Worm (Caenorhabditis elegans) whole organism, L2 larva: ENCODE results near the gene F40A3.2.

ENCODE experiments used
- C34F6.9 ChIP-seq: fragments of 150-350 bp; optimal IDR thresholded peaks from 2 replicates; lab custom pipeline; 2014; ENCODE audit warnings: missing biosample characterization, missing genetic modification characterization
- F13H6.1 ChIP-seq: sonication (generic microtip); optimal IDR thresholded peaks from 2 replicates; lab custom pipeline; 2016; ENCODE audit warnings: missing genetic modification characterization, missing compliant biosample characterization
- R02D3.7 ChIP-seq: fragments of 150-350 bp; optimal IDR thresholded peaks from 2 replicates; lab custom pipeline; 2014; ENCODE audit warnings: missing biosample characterization, missing genetic modification characterization
- Y55F3AM.14 ChIP-seq: fragments of 200-800 bp; sonication (Bioruptor generic); optimal IDR thresholded peaks from 2 replicates; lab custom pipeline; 2018; ENCODE audit warnings: mild to moderate bottlenecking, missing genetic modification characterization, missing compliant biosample characterization
- alr-1 ChIP-seq: fragments of 150-350 bp; optimal IDR thresholded peaks from 2 replicates; lab custom pipeline; 2014; ENCODE audit warnings: missing biosample characterization, missing genetic modification characterization
- aly-2 ChIP-seq: fragments of 150-350 bp; optimal IDR thresholded peaks from 2 replicates; lab custom pipeline; 2014; ENCODE audit warnings: missing biosample characterization, missing genetic modification characterization
- blmp-1 ChIP-seq: sonication (generic microtip); optimal IDR thresholded peaks from 2 replicates; lab custom pipeline; 2017; ENCODE audit warnings: missing genetic modification characterization, mild to moderate bottlenecking, missing compliant biosample characterization, antibody characterized with exemption, moderate library complexity; ENCODE audit not compliant: insufficient read depth
- ceh-16 ChIP-seq: fragments of 150-350 bp; optimal IDR thresholded peaks from 2 replicates; lab custom pipeline; 2014; ENCODE audit warnings: missing biosample characterization, missing genetic modification characterization
- ceh-82 ChIP-seq: fragments of 150-350 bp; optimal IDR thresholded peaks from 2 replicates; lab custom pipeline; 2014; ENCODE audit warnings: missing biosample characterization, missing genetic modification characterization
- dmd-4 ChIP-seq: sonication (generic microtip); optimal IDR thresholded peaks from 2 replicates; lab custom pipeline; 2017; ENCODE audit warnings: missing biosample characterization, missing genetic modification characterization
- elt-1 ChIP-seq: fragments of 150-350 bp; optimal IDR thresholded peaks from 2 replicates; lab custom pipeline; 2014; ENCODE audit warnings: missing biosample characterization, missing genetic modification characterization
- elt-3 ChIP-seq: sonication (generic microtip); optimal IDR thresholded peaks from 2 replicates; lab custom pipeline; 2017; ENCODE audit warnings: missing biosample characterization, missing genetic modification characterization
- fos-1 ChIP-seq: fragments of 150-350 bp; optimal IDR thresholded peaks from 2 replicates; lab custom pipeline; 2014; ENCODE audit warnings: missing biosample characterization, missing genetic modification characterization
- gmeb-1 ChIP-seq: fragments of 150-350 bp; optimal IDR thresholded peaks from 2 replicates; lab custom pipeline; 2014; ENCODE audit warnings: missing biosample characterization, missing genetic modification characterization
- lin-11 ChIP-seq: fragments of 150-350 bp; sonication (generic microtip); optimal IDR thresholded peaks from 2 replicates; lab custom pipeline; 2014; ENCODE audit warnings: missing biosample characterization, missing genetic modification characterization, inconsistent platforms, mixed read lengths
- lin-13 ChIP-seq: fragments of 150-350 bp; optimal IDR thresholded peaks from 2 replicates; lab custom pipeline; 2014; ENCODE audit warnings: missing biosample characterization, missing genetic modification reagents, missing genetic modification characterization
- lin-39 ChIP-seq: fragments of 150-350 bp; optimal IDR thresholded peaks from 2 replicates; lab custom pipeline; 2014; ENCODE audit warnings: missing biosample characterization, missing genetic modification reagents, missing genetic modification characterization
- lsy-2 ChIP-seq, 2 experiments: fragments of 150-350 bp in 1 of 2; sonication (generic microtip) in 1 of 2; optimal IDR thresholded peaks; 2 replicates each; lab custom pipeline; 2014 to 2017; ENCODE audit warnings: missing biosample characterization in 2 of 2, missing genetic modification characterization in 2 of 2
- mab-5 ChIP-seq: fragments of 150-350 bp; optimal IDR thresholded peaks from 2 replicates; lab custom pipeline; 2014; ENCODE audit warnings: missing biosample characterization, missing genetic modification characterization
- mbf-1 ChIP-seq: sonication (generic microtip); optimal IDR thresholded peaks from 2 replicates; lab custom pipeline; 2017; ENCODE audit warnings: missing biosample characterization, missing genetic modification characterization
- mdl-1 ChIP-seq, 2 experiments: fragments of 150-350 bp in 1 of 2; sonication (generic microtip) in 1 of 2; optimal IDR thresholded peaks; 2 replicates each; lab custom pipeline; 2017; ENCODE audit warnings: missing biosample characterization in 2 of 2, missing genetic modification characterization in 2 of 2
- nhr-10 ChIP-seq: sonication (generic microtip); optimal IDR thresholded peaks from 2 replicates; lab custom pipeline; 2017; ENCODE audit warnings: missing biosample characterization, missing genetic modification characterization
- nhr-12 ChIP-seq: fragments of 150-350 bp; optimal IDR thresholded peaks from 2 replicates; lab custom pipeline; 2014; ENCODE audit warnings: missing biosample characterization, missing genetic modification characterization
- nhr-129 ChIP-seq: fragments of 150-350 bp; optimal IDR thresholded peaks from 2 replicates; lab custom pipeline; 2014; ENCODE audit warnings: missing biosample characterization, missing genetic modification characterization
- nhr-21 ChIP-seq: fragments of 150-350 bp; optimal IDR thresholded peaks from 2 replicates; lab custom pipeline; 2014; ENCODE audit warnings: missing biosample characterization, missing genetic modification characterization
- nhr-23 ChIP-seq: fragments of 150-350 bp; optimal IDR thresholded peaks from 2 replicates; lab custom pipeline; 2014; ENCODE audit warnings: missing biosample characterization, missing genetic modification reagents, missing genetic modification characterization
- nhr-237 ChIP-seq: fragments of 150-350 bp; optimal IDR thresholded peaks from 2 replicates; lab custom pipeline; 2014; ENCODE audit warnings: missing biosample characterization, missing genetic modification characterization
- nhr-25 ChIP-seq: fragments of 150-350 bp; sonication (generic microtip); optimal IDR thresholded peaks from 3 replicates; lab custom pipeline; 2014; ENCODE audit warnings: missing biosample characterization, missing genetic modification characterization
- nhr-6 ChIP-seq: fragments of 150-350 bp; optimal IDR thresholded peaks from 2 replicates; lab custom pipeline; 2014; ENCODE audit warnings: missing biosample characterization, missing genetic modification characterization
- nhr-77 ChIP-seq: fragments of 150-350 bp; optimal IDR thresholded peaks from 2 replicates; lab custom pipeline; 2014; ENCODE audit warnings: missing biosample characterization, missing genetic modification characterization
- peb-1 ChIP-seq: fragments of 150-350 bp; optimal IDR thresholded peaks from 2 replicates; lab custom pipeline; 2014; ENCODE audit warnings: missing biosample characterization, missing genetic modification characterization
- sem-4 ChIP-seq: fragments of 150-350 bp; optimal IDR thresholded peaks from 2 replicates; lab custom pipeline; 2014; ENCODE audit warnings: missing biosample characterization, missing genetic modification reagents, missing genetic modification characterization
- skn-1 ChIP-seq: sonication (generic microtip); optimal IDR thresholded peaks from 2 replicates; lab custom pipeline; 2017; ENCODE audit warnings: missing biosample characterization, missing genetic modification characterization
- sma-9 ChIP-seq, 2 experiments: fragments of 150-350 bp in 1 of 2; sonication (generic microtip) in 1 of 2; optimal IDR thresholded peaks; 2 replicates each; lab custom pipeline; 2014 to 2016; ENCODE audit warnings: missing genetic modification characterization in 2 of 2, mild to moderate bottlenecking in 1 of 2, missing biosample characterization in 1 of 2, missing compliant biosample characterization in 1 of 2, missing genetic modification reagents in 1 of 2, moderate library complexity in 1 of 2
- snpc-4 ChIP-seq: fragments of 150-350 bp; optimal IDR thresholded peaks from 2 replicates; lab custom pipeline; 2014; ENCODE audit warnings: missing biosample characterization, missing genetic modification characterization
- unc-55 ChIP-seq: fragments of 150-350 bp; sonication (generic microtip); optimal IDR thresholded peaks from 3 replicates; lab custom pipeline; 2014; ENCODE audit warnings: missing biosample characterization, missing genetic modification reagents, missing genetic modification characterization
- unc-62 ChIP-seq: fragments of 150-350 bp; optimal IDR thresholded peaks from 2 replicates; lab custom pipeline; 2014; ENCODE audit warnings: missing biosample characterization, missing genetic modification reagents, missing genetic modification characterization
- zag-1 ChIP-seq: fragments of 150-350 bp; optimal IDR thresholded peaks from 2 replicates; lab custom pipeline; 2014; ENCODE audit warnings: missing biosample characterization, missing genetic modification characterization
- ztf-4 ChIP-seq: fragments of 150-350 bp; optimal IDR thresholded peaks from 2 replicates; lab custom pipeline; 2014; ENCODE audit warnings: missing biosample characterization, missing genetic modification characterization

The F40A3.2 gene

DNA sequence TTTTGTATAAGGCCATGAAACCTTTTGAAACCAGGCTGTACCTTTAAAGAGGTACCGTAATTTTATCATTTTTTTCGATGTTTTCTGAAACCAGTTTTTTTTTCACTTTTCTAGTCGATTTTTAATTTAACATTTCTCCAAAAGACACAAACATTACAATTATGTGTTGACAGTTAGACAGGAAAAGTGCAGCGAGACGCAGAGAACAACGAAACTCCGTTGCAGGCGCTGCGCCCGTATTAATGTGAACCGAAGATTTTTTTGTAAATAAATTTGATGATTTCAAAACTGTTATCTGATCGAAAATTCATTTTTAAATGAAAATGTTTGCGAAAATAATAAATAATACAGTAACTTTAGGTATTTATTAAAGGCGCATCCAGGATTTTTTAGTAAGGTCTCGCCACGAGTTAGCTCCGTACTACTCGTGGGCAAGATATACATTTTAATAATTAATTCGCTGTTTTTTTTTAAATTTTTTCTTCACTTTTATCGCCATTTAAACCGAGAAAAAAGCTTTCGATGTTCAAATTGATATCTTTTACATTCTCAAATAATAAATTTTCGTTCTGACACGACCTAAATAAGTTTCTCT lies 1.7 kb upstream of the F40A3.2 start, which contains the start of gene F40A3.3:
Gene F40A3.3 (plus strand): TSS at position 564 of the 595 bp plus-strand sequence.
- TF ChIP-seq unc-55 (GFP tag; lab: Kevin White, UChicago) (peak; percentile 2), R02D3.7 (tag; lab: Kevin White, UChicago) (no peak), gmeb-1 (tag; lab: Kevin White, UChicago) (no peak), nhr-129 (tag; lab: Kevin White, UChicago) (peak; percentile 1), lsy-2 (tag; optimal IDR thresholded peaks at IDR 0.05; lab: Kevin White, UChicago) (peak in 1 of 2 experiments; percentile 12), blmp-1 (tag; lab: Kevin White, UChicago) (no peak)

DNA sequence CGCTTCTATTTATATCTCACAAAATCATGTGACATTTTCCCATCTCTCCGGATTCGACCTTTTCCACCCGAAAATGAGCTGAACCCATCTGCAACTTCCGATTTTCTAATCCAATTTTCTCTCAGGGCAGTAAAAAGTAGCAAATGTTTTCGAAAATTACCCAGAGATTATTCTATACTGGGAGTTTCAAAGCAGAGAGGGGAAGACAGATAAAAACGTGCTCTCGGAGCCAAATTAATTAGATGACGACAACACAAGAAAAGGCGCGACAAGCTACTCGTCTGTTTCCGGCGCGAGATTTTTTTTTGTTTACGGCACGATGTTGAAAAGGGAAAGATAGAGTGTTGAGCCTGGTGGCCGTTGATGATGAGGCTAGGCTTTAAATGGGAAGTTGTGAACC lies 5.7 kb downstream of the F40A3.2 start:
- no peak for TF ChIP-seq skn-1 (tag; lab: Kevin White, UChicago)
- TF ChIP-seq nhr-129 (tag; lab: Kevin White, UChicago): peak; percentile 19
- TF ChIP-seq C34F6.9: peak; percentile 21
- TF ChIP-seq aly-2: no peak
- TF ChIP-seq R02D3.7 (tag; lab: Kevin White, UChicago): no peak
- no peak for TF ChIP-seq lin-11 (tag; lab: Kevin White, UChicago)
- TF ChIP-seq ceh-82 (tag; lab: Kevin White, UChicago): no peak
- TF ChIP-seq sem-4 (tag; lab: Kevin White, UChicago): peak; percentile 3
- TF ChIP-seq ztf-4 (tag; lab: Kevin White, UChicago): no peak

DNA sequence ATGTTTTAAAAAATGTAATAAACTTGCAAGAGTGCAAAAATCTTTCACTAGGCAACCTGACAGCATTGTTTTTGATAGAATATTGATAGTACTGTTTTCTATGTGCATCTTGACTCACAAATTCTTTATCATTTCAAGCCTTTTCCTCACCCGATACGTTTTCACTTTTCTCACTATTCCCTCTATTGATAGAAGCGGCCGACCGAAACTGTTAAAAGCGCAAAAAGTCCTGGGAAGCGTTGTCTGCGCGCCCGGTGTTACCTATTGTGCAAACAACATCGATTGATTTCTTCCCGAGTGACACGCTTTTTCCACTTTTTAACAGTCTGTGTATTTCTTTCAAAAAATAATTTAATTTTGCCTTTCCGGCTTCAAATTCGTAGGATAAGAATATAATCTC lies 9.3 kb downstream of the F40A3.2 start:
- TF ChIP-seq fos-1 (tag; lab: Kevin White, UChicago): peak; percentile 50
- no peak for TF ChIP-seq nhr-6 (tag; lab: Kevin White, UChicago)

DNA sequence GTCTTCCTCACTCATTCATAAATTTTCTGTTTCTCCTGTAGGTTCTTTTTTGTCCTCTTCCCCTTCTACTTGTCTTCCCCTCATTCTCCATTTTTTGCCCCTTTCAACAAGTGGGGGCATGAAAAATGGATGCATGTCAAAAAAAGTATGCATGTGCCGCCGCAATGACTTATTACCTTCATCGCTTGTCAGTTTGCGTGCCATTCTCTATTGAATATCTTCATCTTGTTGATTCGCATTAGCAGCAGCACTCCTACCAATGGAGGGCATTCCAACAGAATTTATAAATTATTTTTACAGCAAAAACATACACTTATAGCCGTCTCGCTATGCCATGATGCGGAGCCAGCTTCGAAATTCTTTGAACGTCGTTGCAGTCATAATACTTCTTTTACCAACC lies 12.5 kb downstream of the F40A3.2 start, which contains the start of gene F40A3.1:
Gene F40A3.1 (plus strand): TSS at position 301 of the 400 bp plus-strand sequence.
- TF ChIP-seq nhr-21: no peak
- no peak for TF ChIP-seq nhr-10 (tag; lab: Kevin White, UChicago)
- no peak for TF ChIP-seq Y55F3AM.14
- TF ChIP-seq sem-4 (tag; lab: Kevin White, UChicago): no peak
- TF ChIP-seq lin-13 (GFP tag; lab: Kevin White, UChicago): no peak
- TF ChIP-seq ceh-16 (tag; lab: Kevin White, UChicago): no peak
- no peak for TF ChIP-seq lin-39 (tag; lab: Kevin White, UChicago)
- TF ChIP-seq sma-9 (GFP tag; optimal IDR thresholded peaks at IDR 0.05; lab: Kevin White, UChicago): no peak
- TF ChIP-seq sma-9 (tag; optimal IDR thresholded peaks at IDR 0.05; lab: Kevin White, UChicago): no peak
- TF ChIP-seq ztf-4 (tag; lab: Kevin White, UChicago): no peak
- no peak for TF ChIP-seq nhr-6 (tag; lab: Kevin White, UChicago)
- TF ChIP-seq dmd-4: no peak
- no peak for TF ChIP-seq peb-1 (tag; lab: Kevin White, UChicago)
- no peak for TF ChIP-seq lsy-2 (tag; optimal IDR thresholded peaks at IDR 0.05; lab: Kevin White, UChicago)
- no peak for TF ChIP-seq ceh-82 (tag; lab: Kevin White, UChicago)
- TF ChIP-seq mbf-1 (tag; lab: Kevin White, UChicago): no peak
- TF ChIP-seq skn-1 (tag; lab: Kevin White, UChicago): no peak
- no peak for TF ChIP-seq snpc-4 (tag; lab: Kevin White, UChicago)

DNA sequence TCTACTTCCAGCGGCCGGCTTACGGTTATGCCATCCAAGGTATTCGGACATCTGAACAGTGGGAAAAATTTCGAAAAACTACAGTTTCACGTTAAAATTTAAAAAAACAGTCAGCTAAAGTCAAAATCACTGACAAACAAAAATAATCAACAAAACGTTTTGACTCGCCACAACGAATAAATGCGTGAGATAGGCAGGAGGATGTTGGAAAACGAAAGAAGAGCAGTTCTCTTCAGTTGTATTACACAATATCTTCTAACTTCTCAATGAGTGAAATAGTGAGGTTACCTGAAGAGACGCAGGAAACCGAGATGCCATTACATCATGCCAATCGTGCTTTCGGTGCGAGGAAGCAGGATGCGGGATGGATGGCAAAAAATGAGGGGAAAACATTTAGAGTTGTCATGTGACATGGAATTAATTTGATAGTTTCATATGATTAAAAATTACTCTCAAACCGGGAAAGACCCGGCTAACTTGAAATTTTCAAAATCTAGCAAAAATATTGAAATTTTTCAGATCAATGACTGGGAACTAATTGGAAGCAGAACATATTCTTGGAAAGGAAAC lies 15.2 kb downstream of the F40A3.2 start, which contains the start of gene F40A3.6:
Gene F40A3.6 (minus strand): TSS at position 51 of the 570 bp plus-strand sequence.
- TF ChIP-seq peb-1 (tag; lab: Kevin White, UChicago): no peak
- peak in 1 of 2 experiments; percentile 44 for TF ChIP-seq lsy-2 (tag; optimal IDR thresholded peaks at IDR 0.05; lab: Kevin White, UChicago)
- peak; percentile 71 for TF ChIP-seq C34F6.9
- TF ChIP-seq mab-5 (tag; lab: Kevin White, UChicago): no peak
- peak; percentile 49 for TF ChIP-seq sma-9 (GFP tag; optimal IDR thresholded peaks at IDR 0.05; lab: Kevin White, UChicago)
- TF ChIP-seq sma-9 (tag; optimal IDR thresholded peaks at IDR 0.05; lab: Kevin White, UChicago): no peak
- peak; percentile 3 for TF ChIP-seq sem-4 (tag; lab: Kevin White, UChicago)
- peak; percentile 34 for TF ChIP-seq F13H6.1
- TF ChIP-seq nhr-129 (tag; lab: Kevin White, UChicago): peak; percentile 92
- TF ChIP-seq, all 48 proteins: peak for 6

DNA sequence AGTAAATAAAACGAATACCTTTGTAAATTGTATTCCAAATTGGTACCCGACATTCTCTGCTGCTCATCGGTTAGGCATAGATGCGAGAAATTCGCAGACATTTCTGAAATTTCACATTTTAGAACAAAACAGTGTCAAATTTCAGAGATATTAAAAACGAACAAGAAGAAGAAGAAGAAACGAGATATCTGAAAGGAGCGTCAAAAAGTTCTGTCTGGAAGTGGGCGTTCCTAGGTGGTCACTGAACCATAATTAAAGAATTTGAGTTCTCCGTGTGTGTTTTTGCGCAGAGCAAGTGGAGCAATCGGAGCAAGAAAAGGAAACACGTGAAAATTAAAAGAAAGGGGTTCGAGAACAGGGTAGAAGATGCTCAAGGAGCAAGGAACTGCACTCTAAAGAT lies 21.0 kb downstream of the F40A3.2 start, which contains the start of gene F40A3.7:
Gene F40A3.7 (minus strand): TSS at position 101 of the 400 bp plus-strand sequence.
- TF ChIP-seq nhr-237 (tag; lab: Kevin White, UChicago): no peak
- TF ChIP-seq zag-1 (tag; lab: Kevin White, UChicago): no peak
- TF ChIP-seq nhr-23 (tag; lab: Kevin White, UChicago): no peak
- no peak for TF ChIP-seq ceh-16 (tag; lab: Kevin White, UChicago)
- TF ChIP-seq nhr-12 (tag; lab: Kevin White, UChicago): no peak
- no peak for TF ChIP-seq nhr-25 (tag; lab: Kevin White, UChicago)
- TF ChIP-seq unc-62 (GFP tag; lab: Kevin White, UChicago): no peak
- no peak for TF ChIP-seq alr-1 (tag; lab: Kevin White, UChicago)
- TF ChIP-seq mdl-1 (tag; optimal IDR thresholded peaks at IDR 0.05; lab: Kevin White, UChicago): no peak
- TF ChIP-seq lsy-2 (tag; optimal IDR thresholded peaks at IDR 0.05; lab: Kevin White, UChicago): no peak
- no peak for TF ChIP-seq R02D3.7 (tag; lab: Kevin White, UChicago)
- TF ChIP-seq lin-11 (tag; lab: Kevin White, UChicago): no peak
- TF ChIP-seq elt-3 (tag; lab: Kevin White, UChicago): no peak
- TF ChIP-seq F13H6.1: no peak
- no peak for TF ChIP-seq elt-1
- TF ChIP-seq C34F6.9: no peak
- no peak for TF ChIP-seq blmp-1 (tag; lab: Kevin White, UChicago)
- TF ChIP-seq nhr-77 (tag; lab: Kevin White, UChicago): no peak
